Worm (Caenorhabditis elegans): Measurements from ENCODE around the gene F11D5.7.
A peak's percentile ranks its signal among the peaks of the same experiment; 100 is the strongest.

F11D5.7 gene

DNA sequence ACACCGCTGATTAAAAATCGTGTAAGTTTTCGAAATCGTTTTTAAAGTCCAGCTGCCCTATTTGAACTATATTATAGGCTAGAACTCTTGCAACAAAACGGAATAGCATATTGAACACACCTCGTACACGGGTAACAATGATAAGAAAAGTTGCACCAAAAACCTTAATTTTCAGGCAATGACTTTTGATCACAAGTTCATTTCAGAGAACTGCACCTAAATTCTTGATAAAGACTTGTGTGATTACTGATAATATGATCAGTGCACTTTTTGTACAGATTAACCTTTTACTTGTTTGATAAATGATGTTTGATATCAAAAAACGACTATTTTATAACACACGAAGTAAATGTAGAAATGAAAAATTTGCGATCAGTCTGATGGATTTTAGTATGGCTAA, 6.4 kb upstream of the F11D5.7 start:
- TF ChIP-seq nhr-11 (tag; optimal IDR thresholded peaks at IDR 0.05) (no peak), ceh-16 (tag; optimal IDR thresholded peaks at IDR 0.05) (no peak), unc-62 (GFP tag; optimal IDR thresholded peaks at IDR 0.05) (no peak), pqm-1 (tag; optimal IDR thresholded peaks at IDR 0.05) (peak; percentile 87), nhr-25 (tag; optimal IDR thresholded peaks at IDR 0.05) (no peak), nhr-23 (tag; optimal IDR thresholded peaks at IDR 0.05) (no peak), elt-2 (tag; optimal IDR thresholded peaks at IDR 0.05) (peak; percentile 88), nhr-76 (tag; optimal IDR thresholded peaks at IDR 0.05) (no peak), ceh-82 (tag; optimal IDR thresholded peaks at IDR 0.05) (no peak), elt-3 (tag; optimal IDR thresholded peaks at IDR 0.05) (no peak)

DNA sequence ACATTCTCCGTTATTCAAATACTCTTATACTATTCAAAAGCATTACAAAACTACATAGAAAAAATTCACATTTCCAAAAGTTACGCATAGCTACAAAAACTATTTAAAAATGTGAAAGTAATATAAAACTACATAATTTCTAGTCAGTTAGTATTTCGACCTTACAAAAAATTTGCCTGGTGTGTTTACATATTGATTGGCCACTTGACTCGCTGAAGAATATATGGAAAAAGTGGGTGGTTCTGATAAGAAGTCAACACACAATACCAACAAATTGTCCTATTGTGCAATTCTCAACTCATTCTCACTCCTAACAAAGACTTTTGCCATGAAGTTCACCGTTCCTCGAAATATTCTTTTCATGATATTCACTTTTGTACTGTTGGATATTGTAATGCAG, 5.6 kb upstream of the F11D5.7 start, which contains the start of gene K09C4.1:
Gene K09C4.1 (plus strand): TSS at position 301 of the 400 bp plus-strand sequence.
- TF ChIP-seq sea-2 (GFP tag; optimal IDR thresholded peaks at IDR 0.05) (no peak), zag-1 (tag; optimal IDR thresholded peaks at IDR 0.05) (no peak), mml-1 (tag; optimal IDR thresholded peaks at IDR 0.05) (no peak), fkh-2 (tag; optimal IDR thresholded peaks at IDR 0.05) (no peak), nhr-67 (tag; optimal IDR thresholded peaks at IDR 0.05) (no peak), nfya-1 (tag; optimal IDR thresholded peaks at IDR 0.05; ENCODE audit: insufficient read depth) (no peak), nhr-25 (tag; optimal IDR thresholded peaks at IDR 0.05) (no peak), mdl-1 (tag; optimal IDR thresholded peaks at IDR 0.05) (no peak), nhr-77 (tag; optimal IDR thresholded peaks at IDR 0.05) (no peak), ztf-11 (tag; optimal IDR thresholded peaks at IDR 0.05) (no peak), ztf-4 (tag; optimal IDR thresholded peaks at IDR 0.05) (no peak), ceh-16 (tag; optimal IDR thresholded peaks at IDR 0.05) (no peak), snpc-4 (tag; optimal IDR thresholded peaks at IDR 0.05) (no peak), elt-1 (tag; optimal IDR thresholded peaks at IDR 0.05) (no peak), unc-62 (GFP tag; optimal IDR thresholded peaks at IDR 0.05) (no peak), ceh-82 (tag; optimal IDR thresholded peaks at IDR 0.05) (no peak), skn-1 (tag; optimal IDR thresholded peaks at IDR 0.05) (no peak), nhr-23 (tag; optimal IDR thresholded peaks at IDR 0.05) (no peak)

DNA sequence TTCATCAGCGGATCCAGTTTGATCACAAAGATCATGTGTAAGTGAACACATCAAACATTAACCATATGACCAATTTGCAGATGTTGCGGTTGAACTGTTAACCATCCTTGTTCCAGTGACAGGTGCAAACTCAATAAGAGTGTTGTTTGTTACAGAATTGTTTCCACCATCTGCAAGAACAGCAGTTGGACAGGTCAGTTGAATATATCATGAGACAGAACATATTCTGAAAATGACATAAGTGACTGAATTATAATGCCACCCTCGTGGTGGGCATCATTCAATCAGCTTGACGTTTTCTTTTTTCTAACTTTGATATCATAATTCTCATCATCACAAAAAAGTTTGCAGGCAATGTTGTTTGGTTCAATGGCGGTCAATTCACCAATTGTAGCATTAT, 3.6 kb upstream of the F11D5.7 start:
- no peak for TF ChIP-seq fkh-2 (tag; optimal IDR thresholded peaks at IDR 0.05)
- TF ChIP-seq elt-1 (tag; optimal IDR thresholded peaks at IDR 0.05) = no peak
- no peak for TF ChIP-seq ztf-11 (tag; optimal IDR thresholded peaks at IDR 0.05)
- no peak for TF ChIP-seq nhr-28 (tag; optimal IDR thresholded peaks at IDR 0.05)
- TF ChIP-seq ZK546.5 (tag; optimal IDR thresholded peaks at IDR 0.05) = no peak
- no peak for TF ChIP-seq snpc-4 (tag; optimal IDR thresholded peaks at IDR 0.05)
- TF ChIP-seq zag-1 (tag; optimal IDR thresholded peaks at IDR 0.05) = no peak
- TF ChIP-seq egl-27 (tag; optimal IDR thresholded peaks at IDR 0.05) = no peak
- no peak for TF ChIP-seq pqm-1 (tag; optimal IDR thresholded peaks at IDR 0.05)
- no peak for TF ChIP-seq eor-1 (tag; optimal IDR thresholded peaks at IDR 0.05)
- TF ChIP-seq sea-2 (GFP tag; optimal IDR thresholded peaks at IDR 0.05) = no peak
- no peak for TF ChIP-seq R02D3.7 (tag; optimal IDR thresholded peaks at IDR 0.05)
- TF ChIP-seq egl-5 (tag; optimal IDR thresholded peaks at IDR 0.05) = no peak
- no peak for TF ChIP-seq nhr-43 (tag; optimal IDR thresholded peaks at IDR 0.05; ENCODE audit: poor library complexity, severe bottlenecking)
- TF ChIP-seq mml-1 (tag; optimal IDR thresholded peaks at IDR 0.05) = no peak
- TF ChIP-seq nfya-1 (tag; optimal IDR thresholded peaks at IDR 0.05; ENCODE audit: insufficient read depth) = no peak
- no peak for TF ChIP-seq skn-1 (tag; optimal IDR thresholded peaks at IDR 0.05)
- TF ChIP-seq elt-3 (tag; optimal IDR thresholded peaks at IDR 0.05) = no peak

DNA sequence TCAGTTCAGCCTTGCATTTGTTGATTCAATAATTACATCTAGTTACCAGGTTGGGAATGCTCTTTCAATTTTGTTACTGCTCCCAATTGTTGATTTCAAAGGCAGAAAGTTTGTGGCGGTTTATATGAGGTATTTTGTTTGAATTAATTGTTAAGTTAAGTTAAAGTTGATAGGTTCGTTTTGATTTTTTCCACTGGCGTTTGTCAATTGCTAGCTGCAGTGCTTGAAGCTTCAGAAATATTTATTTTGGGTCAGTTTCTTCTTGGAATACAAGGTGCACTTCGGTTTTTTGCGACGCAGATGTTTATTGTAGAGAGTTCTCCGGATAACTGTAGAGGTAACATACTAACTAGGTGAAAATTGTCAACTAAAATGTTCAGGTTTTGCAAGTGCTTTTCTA, 2.4 kb upstream of the F11D5.7 start, which contains the start of gene F11D5.5:
Gene F11D5.5 (plus strand): TSS at position 301 of the 400 bp plus-strand sequence.
- TF ChIP-seq egl-5 (tag; optimal IDR thresholded peaks at IDR 0.05) = no peak
- no peak for TF ChIP-seq nhr-12 (tag; optimal IDR thresholded peaks at IDR 0.05)
- no peak for TF ChIP-seq nhr-43 (tag; optimal IDR thresholded peaks at IDR 0.05; ENCODE audit: poor library complexity, severe bottlenecking)
- no peak for TF ChIP-seq ztf-11 (tag; optimal IDR thresholded peaks at IDR 0.05)
- TF ChIP-seq daf-12 (tag; optimal IDR thresholded peaks at IDR 0.05) = no peak
- no peak for TF ChIP-seq elt-3 (tag; optimal IDR thresholded peaks at IDR 0.05)
- TF ChIP-seq ztf-4 (tag; optimal IDR thresholded peaks at IDR 0.05) = no peak
- no peak for TF ChIP-seq hmg-11 (tag; optimal IDR thresholded peaks at IDR 0.05)
- no peak for TF ChIP-seq nhr-28 (tag; optimal IDR thresholded peaks at IDR 0.05)
- no peak for TF ChIP-seq tbx-2 (tag; optimal IDR thresholded peaks at IDR 0.05)
- no peak for TF ChIP-seq nhr-23 (tag; optimal IDR thresholded peaks at IDR 0.05)
- no peak for TF ChIP-seq aly-2 (tag; optimal IDR thresholded peaks at IDR 0.05)
- TF ChIP-seq ZK546.5 (tag; optimal IDR thresholded peaks at IDR 0.05) = no peak
- TF ChIP-seq sea-2 (GFP tag; optimal IDR thresholded peaks at IDR 0.05) = no peak
